Worm (Caenorhabditis elegans) whole organism, L2 larva: Measurements from ENCODE around the gene smoc-1.

Source experiments
- ama-1 ChIP-seq: fragments of 150-350 bp; optimal IDR thresholded peaks from 2 replicates; lab custom pipeline; 2018; ENCODE audit warnings: inconsistent platforms
- ceh-82 ChIP-seq: fragments of 150-350 bp; optimal IDR thresholded peaks from 2 replicates; lab custom pipeline; 2014; ENCODE audit warnings: missing biosample characterization, missing genetic modification characterization
- nhr-77 ChIP-seq: fragments of 150-350 bp; optimal IDR thresholded peaks from 2 replicates; lab custom pipeline; 2014; ENCODE audit warnings: missing biosample characterization, missing genetic modification characterization
- snpc-4 ChIP-seq: fragments of 150-350 bp; optimal IDR thresholded peaks from 2 replicates; lab custom pipeline; 2014; ENCODE audit warnings: missing biosample characterization, missing genetic modification characterization

DNA sequence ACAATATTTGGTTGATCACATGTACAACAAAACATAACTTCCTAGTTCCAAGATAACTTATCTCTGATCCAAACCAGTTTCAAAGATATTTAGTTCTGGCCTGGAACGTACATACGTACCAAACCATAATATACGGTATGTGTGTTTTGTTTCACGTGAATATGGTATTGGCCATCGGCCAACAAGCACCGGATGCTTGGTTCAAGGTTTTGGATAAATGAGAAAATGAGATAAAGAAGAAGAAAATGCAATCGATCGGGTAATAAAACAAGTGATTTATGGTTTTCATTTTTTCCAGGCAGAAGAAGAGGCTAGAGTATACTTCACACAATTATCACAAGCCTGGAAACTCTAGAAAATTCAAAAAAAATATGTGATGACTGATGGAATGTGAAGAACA, 37.9 kb downstream of the smoc-1 start:
- TF ChIP-seq ceh-82, result no peak
- no peak for TF ChIP-seq nhr-77 (tag; lab: Kevin White, UChicago)
- no peak for TF ChIP-seq ama-1 (lab: Kevin White, UChicago)
- TF ChIP-seq snpc-4 (tag; lab: Kevin White, UChicago), result no peak
